Fruit fly (Drosophila melanogaster): ENCODE results near the gene CG34174.

CG34174 gene

DNA sequence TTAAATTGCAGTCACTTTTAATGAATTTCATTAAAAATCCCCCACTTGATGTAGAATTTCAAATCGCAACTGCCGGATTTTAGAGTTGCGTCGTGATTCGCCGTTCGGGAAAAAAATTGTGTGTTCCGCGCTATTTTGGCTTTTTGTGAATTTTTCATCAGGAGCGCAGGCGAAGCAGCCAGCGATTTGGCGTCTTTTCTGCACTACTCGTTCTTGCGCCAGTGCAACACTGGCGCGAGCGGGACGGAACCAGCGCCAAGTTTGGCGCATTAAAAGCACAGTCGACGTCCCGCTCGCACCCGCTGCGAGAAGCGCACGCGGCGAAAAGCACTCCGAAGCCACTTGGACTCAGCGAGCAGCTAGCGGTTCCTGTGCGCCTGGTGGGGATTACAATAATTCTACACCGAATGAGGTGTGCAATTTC lies 20.7 kb upstream of the CG34174 start (continued):
- peak; percentile 24 for TF ChIP-seq shn (GFP tag; optimal IDR thresholded peaks at IDR 0.05)
- TF ChIP-seq Stat92E (GFP tag; optimal IDR thresholded peaks at IDR 0.05): peak in 1 of 3 experiments; percentile 89
- TF ChIP-seq CG5180 (GFP tag; optimal IDR thresholded peaks at IDR 0.05): peak; percentile 56
- TF ChIP-seq Nf-YB (GFP tag; optimal IDR thresholded peaks at IDR 0.05): peak; percentile 73
- peak; percentile 47 for TF ChIP-seq Dad (GFP tag; optimal IDR thresholded peaks at IDR 0.05)
- peak; percentile 44 for TF ChIP-seq NfI (GFP tag; optimal IDR thresholded peaks at IDR 0.05)
- TF ChIP-seq CG11398 (GFP tag; optimal IDR thresholded peaks at IDR 0.05): peak; percentile 29
- no peak for TF ChIP-seq zfh1 (GFP tag; IDR thresholded peaks at IDR 0.05)
- TF ChIP-seq Xrp1 (GFP tag; IDR thresholded peaks at IDR 0.05): no peak
- TF ChIP-seq CG31365 (tag; optimal IDR thresholded peaks at IDR 0.05): peak; percentile 52
- TF ChIP-seq CG12104 (GFP tag; optimal IDR thresholded peaks at IDR 0.05): peak; percentile 6
- peak; percentile 17 for TF ChIP-seq CG9797 (GFP tag; optimal IDR thresholded peaks at IDR 0.05)
- peak in 1 of 2 experiments; percentile 73 for TF ChIP-seq Pdp1 (GFP tag; optimal IDR thresholded peaks at IDR 0.05)

- TF ChIP-seq knrl (GFP tag; IDR thresholded peaks at IDR 0.05; ENCODE audit: partially characterized antibody) (no peak), Hey (tag; optimal IDR thresholded peaks at IDR 0.05) (no peak), seq (GFP tag; IDR thresholded peaks at IDR 0.05) (no peak), cad (GFP tag; optimal IDR thresholded peaks at IDR 0.05) (no peak), bcd (GFP tag; optimal IDR thresholded peaks at IDR 0.05) (no peak), sug (tag; optimal IDR thresholded peaks at IDR 0.05) (peak; percentile 14), emc (GFP tag; optimal IDR thresholded peaks at IDR 0.05) (no peak), dmrt99B (tag; optimal IDR thresholded peaks at IDR 0.05) (no peak), CG13775 (GFP tag; optimal IDR thresholded peaks at IDR 0.05) (no peak), croc (GFP tag; conservative IDR thresholded peaks at IDR 0.05) (no peak), caup (GFP tag; optimal IDR thresholded peaks at IDR 0.05; ENCODE audit: severe bottlenecking) (no peak), Med (GFP tag) (peak; percentile 77), nom (GFP tag; optimal IDR thresholded peaks at IDR 0.05) (no peak), CG12769 (tag; optimal IDR thresholded peaks at IDR 0.05) (peak; percentile 22), Bteb2 (GFP tag; optimal IDR thresholded peaks at IDR 0.05) (no peak), exex (tag; optimal IDR thresholded peaks at IDR 0.05) (peak; percentile 19), CG32767 (GFP tag; IDR thresholded peaks at IDR 0.05) (no peak), Bgb (GFP tag; IDR thresholded peaks at IDR 0.05; ENCODE audit: partially characterized antibody) (no peak), vvl (GFP tag; IDR thresholded peaks at IDR 0.05) (no peak), NFAT (GFP tag; IDR thresholded peaks at IDR 0.05) (no peak), CG14050 (GFP tag; IDR thresholded peaks at IDR 0.05) (no peak), Chrac-16 (GFP tag; optimal IDR thresholded peaks at IDR 0.05) (no peak), CG14965 (GFP tag; optimal IDR thresholded peaks at IDR 0.05; ENCODE audit: borderline replicate concordance) (no peak), Atf-2 (GFP tag; optimal IDR thresholded peaks at IDR 0.05) (no peak), schlank (tag; optimal IDR thresholded peaks at IDR 0.05) (no peak), sd (tag; optimal IDR thresholded peaks at IDR 0.05) (peak; percentile 22), Spps (tag; optimal IDR thresholded peaks at IDR 0.05) (no peak), Deaf1 (tag; optimal IDR thresholded peaks at IDR 0.05) (peak; percentile 12), CG17186 (GFP tag; optimal IDR thresholded peaks at IDR 0.05) (no peak), kni (GFP tag; optimal IDR thresholded peaks at IDR 0.05) (no peak), amos (GFP tag; IDR thresholded peaks at IDR 0.05; ENCODE audit: partially characterized antibody) (no peak), Neu2 (GFP tag; optimal IDR thresholded peaks at IDR 0.05; ENCODE audit: borderline replicate concordance) (no peak), CG13894 (tag; optimal IDR thresholded peaks at IDR 0.05) (peak; percentile 66), kah (GFP tag; optimal IDR thresholded peaks at IDR 0.05) (no peak), Nf-YA (GFP tag; IDR thresholded peaks at IDR 0.05) (no peak), ftz-f1 (GFP tag; optimal IDR thresholded peaks at IDR 0.05) (peak; percentile 10)
Observed at dm6 chr2L:2194305-2194828, 19.7 kb upstream of the CG34174 start.

Measured in whole organism, embryonic.